Fruit fly (Drosophila melanogaster) Kc167 (cell line): ENCODE data around the gene pim.

Experiments used
- Sin3A ChIP-seq: fragments of >200 bp; optimal IDR thresholded peaks from 2 replicates; lab custom pipeline; 2018; ENCODE audit warnings: missing external identifiers
- psq ChIP-seq: fragments of >200 bp; optimal IDR thresholded peaks from 2 replicates; lab custom pipeline; 2017; ENCODE audit warnings: missing external identifiers

dm6 chr2L:10379865-10380264 is 17.1 kb downstream of the pim start, which contains the start of gene gny:
- no peak for TF ChIP-seq psq (lab: Kevin White, UChicago)
- no peak for TF ChIP-seq Sin3A (lab: Kevin White, UChicago)
